Fruit fly (Drosophila melanogaster) whole organism: ENCODE data around the gene Qsox3.

Experiments
- CG8478 ChIP-seq: fragments of >200 bp; optimal IDR thresholded peaks from 2 replicates; lab custom pipeline; 2018; ENCODE audit warnings: inconsistent platforms
- Dll ChIP-seq: fragments of >200 bp; optimal IDR thresholded peaks from 2 replicates; lab custom pipeline; 2017
- psq ChIP-seq: fragments of >200 bp; optimal IDR thresholded peaks from 2 replicates; lab custom pipeline; 2017

dm6 chr3R:21948081-21948480 is 36.5 kb downstream of the Qsox3 start:
- TF ChIP-seq CG8478, result no peak
- no peak for TF ChIP-seq psq (lab: Kevin White, UChicago)
- TF ChIP-seq Dll (lab: Kevin White, UChicago), result no peak
